Fruit fly (Drosophila melanogaster) whole organism, prepupa: ENCODE data around the gene Fas3.

Experiments
- Blimp-1 ChIP-seq: fragments of 200-800 bp; sonication (Bioruptor generic); optimal IDR thresholded peaks from 3 replicates; lab custom pipeline; 2017; ENCODE audit warnings: missing biosample characterization, missing genetic modification characterization, mild to moderate bottlenecking, moderate library complexity, missing genetic modification reagents
- CG10631 ChIP-seq: fragments of 200-800 bp; sonication (Bioruptor generic); optimal IDR thresholded peaks from 2 replicates; lab custom pipeline; 2016; ENCODE audit warnings: missing biosample characterization, missing genetic modification characterization
- CG10669 ChIP-seq: fragments of 200-800 bp; sonication (Bioruptor generic); optimal IDR thresholded peaks from 3 replicates; lab custom pipeline; 2018; ENCODE audit warnings: missing biosample characterization, mild to moderate bottlenecking, missing genetic modification characterization, moderate library complexity
- CG11294 ChIP-seq: fragments of 200-800 bp; sonication (Bioruptor generic); IDR thresholded peaks from 2 replicates; pipeline ENCODE4 v1.3.6; 2022; ENCODE audit warnings: missing biosample characterization, missing genetic modification characterization
- CG11762 ChIP-seq: fragments of 200-800 bp; sonication (Bioruptor generic); optimal IDR thresholded peaks from 3 replicates; lab custom pipeline; 2016; ENCODE audit warnings: missing biosample characterization, missing genetic modification characterization; ENCODE audit not compliant: insufficient read depth
- CG11902 ChIP-seq: fragments of 200-800 bp; sonication (Bioruptor generic); optimal IDR thresholded peaks from 3 replicates; lab custom pipeline; 2016; ENCODE audit warnings: missing biosample characterization, missing genetic modification characterization
- CG16779 ChIP-seq: fragments of 200-800 bp; sonication (Bioruptor generic); optimal IDR thresholded peaks from 3 replicates; lab custom pipeline; 2017; ENCODE audit warnings: missing biosample characterization, mild to moderate bottlenecking, missing genetic modification characterization
- CG3032 ChIP-seq: fragments of 200-800 bp; optimal IDR thresholded peaks from 2 replicates; lab custom pipeline; 2019; ENCODE audit warnings: missing biosample characterization, mild to moderate bottlenecking, missing genetic modification characterization, moderate library complexity
- CG31627 ChIP-seq: fragments of 200-800 bp; sonication (Bioruptor generic); optimal IDR thresholded peaks from 3 replicates; lab custom pipeline; 2016; ENCODE audit warnings: missing biosample characterization, missing genetic modification characterization
- CG34406 ChIP-seq: fragments of 200-800 bp; sonication (Bioruptor generic); optimal IDR thresholded peaks from 3 replicates; lab custom pipeline; 2016; ENCODE audit warnings: missing biosample characterization, missing genetic modification characterization
- CG4318 ChIP-seq: fragments of 200-800 bp; sonication (Bioruptor generic); optimal IDR thresholded peaks from 3 replicates; lab custom pipeline; 2017; ENCODE audit warnings: missing biosample characterization, mild to moderate bottlenecking, missing genetic modification characterization
- CG6163 ChIP-seq: fragments of 200-800 bp; sonication (Bioruptor generic); IDR thresholded peaks from 3 replicates; pipeline ENCODE4 v1.3.6; 2022; ENCODE audit warnings: missing biosample characterization, missing genetic modification characterization
- CG6276 ChIP-seq: fragments of 200-800 bp; sonication (Bioruptor generic); optimal IDR thresholded peaks from 2 replicates; lab custom pipeline; 2017; ENCODE audit warnings: missing biosample characterization, mild to moderate bottlenecking, missing genetic modification characterization
- CG6792 ChIP-seq: fragments of 200-800 bp; sonication (Bioruptor generic); optimal IDR thresholded peaks from 3 replicates; lab custom pipeline; 2016; ENCODE audit warnings: missing biosample characterization, missing genetic modification characterization
- CG6808 ChIP-seq: fragments of 200-800 bp; sonication (Bioruptor generic); optimal IDR thresholded peaks from 3 replicates; lab custom pipeline; 2017; ENCODE audit warnings: missing biosample characterization, missing genetic modification characterization, mild to moderate bottlenecking, moderate library complexity, missing genetic modification reagents
- CG7368 ChIP-seq: fragments of 200-800 bp; sonication (Bioruptor generic); optimal IDR thresholded peaks from 3 replicates; lab custom pipeline; 2016; ENCODE audit warnings: missing biosample characterization, missing genetic modification characterization
- CG9139 ChIP-seq: fragments of 200-800 bp; sonication (Bioruptor generic); optimal IDR thresholded peaks from 3 replicates; lab custom pipeline; 2017; ENCODE audit warnings: missing biosample characterization, mild to moderate bottlenecking, missing genetic modification characterization
- Eip75B ChIP-seq: fragments of 200-800 bp; sonication (Bioruptor generic); optimal IDR thresholded peaks from 3 replicates; lab custom pipeline; 2016; ENCODE audit warnings: missing biosample characterization, missing genetic modification characterization
- Eip78C ChIP-seq: fragments of 200-800 bp; sonication (Bioruptor generic); peaks from one replicate; lab custom pipeline; 2016; ENCODE audit warnings: missing biosample characterization, missing genetic modification characterization
- Eip93F ChIP-seq: fragments of 200-800 bp; sonication (Bioruptor generic); optimal IDR thresholded peaks from 2 replicates; lab custom pipeline; 2016; ENCODE audit warnings: missing biosample characterization, mild to moderate bottlenecking, missing genetic modification characterization
- Gug ChIP-seq: fragments of 200-800 bp; sonication (Bioruptor generic); IDR thresholded peaks from 2 replicates; pipeline ENCODE4 v1.3.6; 2022; ENCODE audit warnings: missing biosample characterization, missing genetic modification characterization
- Hr39 ChIP-seq: fragments of 200-800 bp; sonication (Bioruptor generic); optimal IDR thresholded peaks from 2 replicates; lab custom pipeline; 2016; ENCODE audit warnings: missing biosample characterization, missing genetic modification characterization
- Hr4 ChIP-seq: fragments of 200-800 bp; sonication (Bioruptor generic); optimal IDR thresholded peaks from 3 replicates; lab custom pipeline; 2016; ENCODE audit warnings: missing biosample characterization, missing genetic modification characterization
- Lpt ChIP-seq: fragments of 200-800 bp; sonication (Bioruptor generic); optimal IDR thresholded peaks from 3 replicates; lab custom pipeline; 2016; ENCODE audit warnings: missing biosample characterization, missing genetic modification characterization
- Met ChIP-seq: fragments of 200-800 bp; sonication (Bioruptor generic); optimal IDR thresholded peaks from 3 replicates; lab custom pipeline; 2016; ENCODE audit warnings: missing biosample characterization, missing genetic modification characterization
- Smox ChIP-seq: fragments of 200-800 bp; sonication (Bioruptor generic); optimal IDR thresholded peaks from 3 replicates; lab custom pipeline; 2016; ENCODE audit warnings: missing biosample characterization, missing genetic modification characterization
- Sox102F ChIP-seq: fragments of 200-800 bp; sonication (Bioruptor generic); optimal IDR thresholded peaks from 2 replicates; lab custom pipeline; 2016; ENCODE audit warnings: missing biosample characterization, mild to moderate bottlenecking, missing genetic modification characterization
- Sox14 ChIP-seq: fragments of 200-800 bp; sonication (Bioruptor generic); optimal IDR thresholded peaks from 3 replicates; lab custom pipeline; 2016; ENCODE audit warnings: missing biosample characterization, missing genetic modification characterization
- achi ChIP-seq: fragments of 200-800 bp; sonication (Bioruptor generic); optimal IDR thresholded peaks from 3 replicates; lab custom pipeline; 2016; ENCODE audit warnings: missing biosample characterization, missing genetic modification characterization
- acj6 ChIP-seq: fragments of 200-800 bp; sonication (Bioruptor generic); optimal IDR thresholded peaks from 3 replicates; lab custom pipeline; 2016; ENCODE audit warnings: missing biosample characterization, missing genetic modification characterization
- cyc ChIP-seq: fragments of 200-800 bp; sonication (Bioruptor generic); optimal IDR thresholded peaks from 3 replicates; lab custom pipeline; 2016; ENCODE audit warnings: missing biosample characterization, missing genetic modification characterization
- dsx ChIP-seq: fragments of 200-800 bp; optimal IDR thresholded peaks from 3 replicates; lab custom pipeline; 2019; ENCODE audit warnings: missing biosample characterization, mild to moderate bottlenecking, missing genetic modification characterization, moderate library complexity; ENCODE audit not compliant: poor library complexity, severe bottlenecking
- eg ChIP-seq: fragments of 200-800 bp; sonication (Bioruptor generic); IDR thresholded peaks from 3 replicates; pipeline ENCODE4 v1.3.6; 2022; ENCODE audit warnings: missing biosample characterization, missing genetic modification characterization
- esn ChIP-seq: fragments of 200-800 bp; sonication (Bioruptor generic); optimal IDR thresholded peaks from 2 replicates; lab custom pipeline; 2016; ENCODE audit warnings: missing biosample characterization, mild to moderate bottlenecking, missing genetic modification characterization, moderate library complexity
- fd59A ChIP-seq: fragments of 200-800 bp; sonication (Bioruptor generic); optimal IDR thresholded peaks from 2 replicates; lab custom pipeline; 2017; ENCODE audit warnings: missing biosample characterization, mild to moderate bottlenecking, missing genetic modification characterization, missing genetic modification reagents
- fd85E ChIP-seq: fragments of 200-800 bp; sonication (Bioruptor generic); optimal IDR thresholded peaks from 3 replicates; lab custom pipeline; 2016; ENCODE audit warnings: missing biosample characterization, missing genetic modification characterization
- lz ChIP-seq: fragments of 200-800 bp; sonication (Bioruptor generic); optimal IDR thresholded peaks from 3 replicates; lab custom pipeline; 2016; ENCODE audit warnings: missing biosample characterization, missing genetic modification characterization
- net ChIP-seq: fragments of 200-800 bp; sonication (Bioruptor generic); optimal IDR thresholded peaks from 3 replicates; lab custom pipeline; 2016; ENCODE audit warnings: missing biosample characterization, missing genetic modification characterization
- pdm3 ChIP-seq: fragments of 200-800 bp; sonication (Bioruptor generic); optimal IDR thresholded peaks from 3 replicates; lab custom pipeline; 2016; ENCODE audit warnings: missing biosample characterization, missing genetic modification characterization
- svp ChIP-seq: fragments of 200-800 bp; sonication (Bioruptor generic); peaks from one replicate; lab custom pipeline; 2016; ENCODE audit warnings: missing biosample characterization, missing genetic modification characterization
- topi ChIP-seq: fragments of 200-800 bp; sonication (Bioruptor generic); optimal IDR thresholded peaks from 3 replicates; lab custom pipeline; 2016; ENCODE audit warnings: missing biosample characterization, missing genetic modification characterization
- vri ChIP-seq: fragments of 200-800 bp; sonication (Bioruptor generic); optimal IDR thresholded peaks from 3 replicates; lab custom pipeline; 2016; ENCODE audit warnings: missing biosample characterization, mild to moderate bottlenecking, missing genetic modification characterization

Fas3 gene

dm6 chr2L:18395274-18395823 is 75.4 kb downstream of the Fas3 start:
- TF ChIP-seq Smox (GFP tag; lab: Kevin White, UChicago) = no peak
- no peak for TF ChIP-seq CG6276 (GFP tag; lab: Kevin White, UChicago)
- no peak for TF ChIP-seq CG6792 (GFP tag; lab: Kevin White, UChicago)
- no peak for TF ChIP-seq Hr39 (GFP tag; lab: Kevin White, UChicago)
- TF ChIP-seq CG10669 = no peak
- no peak for TF ChIP-seq Met (GFP tag; lab: Kevin White, UChicago)
- no peak for TF ChIP-seq acj6 (GFP tag; lab: Kevin White, UChicago)
- no peak for TF ChIP-seq CG11294 (GFP tag; lab: Robert Waterston, UW)
- no peak for TF ChIP-seq cyc
- TF ChIP-seq Eip75B = no peak
- TF ChIP-seq CG6163 (GFP tag; lab: Robert Waterston, UW) = no peak
- no peak for TF ChIP-seq achi (GFP tag; lab: Kevin White, UChicago)
- no peak for TF ChIP-seq eg (GFP tag; lab: Robert Waterston, UW)

DNA sequence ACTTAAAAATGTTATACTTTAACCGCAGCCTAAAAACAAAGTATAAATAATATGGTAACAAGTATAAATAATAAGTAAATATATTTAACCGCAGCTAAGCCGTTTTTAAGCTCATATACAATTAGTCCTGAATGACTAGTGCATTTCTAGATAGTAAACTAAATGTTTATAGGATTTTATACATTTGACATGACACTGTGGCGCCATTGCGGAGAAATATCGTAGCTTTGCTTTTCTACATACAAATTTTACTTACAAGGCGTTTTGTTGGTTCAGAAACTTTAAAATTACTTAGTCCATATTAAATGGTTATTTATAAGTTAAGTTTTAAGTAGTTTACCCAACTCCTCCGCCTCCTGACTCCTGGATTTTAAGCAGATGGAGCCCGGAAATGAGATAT is 121.3 kb downstream of the Fas3 start:
- TF ChIP-seq achi (GFP tag; lab: Kevin White, UChicago) (no peak), esn (GFP tag; lab: Kevin White, UChicago) (peak; percentile 11), CG6792 (GFP tag; lab: Kevin White, UChicago) (no peak), CG11762 (GFP tag; lab: Kevin White, UChicago) (no peak), Hr4 (GFP tag; lab: Kevin White, UChicago) (peak; percentile 26), CG10669 (no peak), CG11294 (GFP tag; lab: Robert Waterston, UW) (no peak), CG7368 (GFP tag; lab: Kevin White, UChicago) (no peak), Gug (GFP tag; lab: Robert Waterston, UW) (no peak), dsx (GFP tag; lab: Kevin White, UChicago) (no peak), Eip93F (GFP tag; lab: Kevin White, UChicago) (no peak), CG4318 (GFP tag; lab: Kevin White, UChicago) (no peak), eg (GFP tag; lab: Robert Waterston, UW) (no peak), vri (GFP tag; lab: Kevin White, UChicago) (no peak), acj6 (GFP tag; lab: Kevin White, UChicago) (no peak), CG3032 (tag; lab: Kevin White, UChicago) (no peak), Lpt (GFP tag; lab: Kevin White, UChicago) (no peak), CG6163 (GFP tag; lab: Robert Waterston, UW) (no peak), CG9139 (GFP tag; lab: Kevin White, UChicago) (no peak), fd59A (GFP tag; lab: Kevin White, UChicago) (no peak), Eip75B (no peak), CG31627 (GFP tag; lab: Kevin White, UChicago) (peak; percentile 32), CG6808 (GFP tag; lab: Kevin White, UChicago) (no peak), CG34406 (GFP tag; lab: Kevin White, UChicago) (no peak), net (GFP tag; lab: Kevin White, UChicago) (no peak), CG10631 (GFP tag; lab: Kevin White, UChicago) (peak; percentile 22), lz (no peak), Sox102F (GFP tag; lab: Kevin White, UChicago) (no peak), Met (GFP tag; lab: Kevin White, UChicago) (peak; percentile 9), CG16779 (tag; lab: Kevin White, UChicago) (no peak), topi (GFP tag; lab: Kevin White, UChicago) (no peak), Sox14 (GFP tag; lab: Kevin White, UChicago) (no peak), CG11902 (GFP tag; lab: Kevin White, UChicago) (no peak), svp (no peak), fd85E (GFP tag; lab: Kevin White, UChicago) (no peak), pdm3 (GFP tag; lab: Kevin White, UChicago) (no peak), Hr39 (GFP tag; lab: Kevin White, UChicago) (peak; percentile 39), Blimp-1 (no peak), cyc (no peak), Eip78C (peak; percentile 78)
